Fruit fly (Drosophila melanogaster) whole organism, prepupa: ENCODE measurements around the gene Cad89D.

Experiments used
- CG10669 ChIP-seq: fragments of 200-800 bp; sonication (Bioruptor generic); optimal IDR thresholded peaks from 3 replicates; lab custom pipeline; 2018; ENCODE audit warnings: missing biosample characterization, mild to moderate bottlenecking, missing genetic modification characterization, moderate library complexity
- CG11294 ChIP-seq: fragments of 200-800 bp; sonication (Bioruptor generic); IDR thresholded peaks from 2 replicates; pipeline ENCODE4 v1.3.6; 2022; ENCODE audit warnings: missing biosample characterization, missing genetic modification characterization
- CG11762 ChIP-seq: fragments of 200-800 bp; sonication (Bioruptor generic); optimal IDR thresholded peaks from 3 replicates; lab custom pipeline; 2016; ENCODE audit warnings: missing biosample characterization, missing genetic modification characterization; ENCODE audit not compliant: insufficient read depth
- CG11902 ChIP-seq: fragments of 200-800 bp; sonication (Bioruptor generic); optimal IDR thresholded peaks from 3 replicates; lab custom pipeline; 2016; ENCODE audit warnings: missing biosample characterization, missing genetic modification characterization
- CG15336 ChIP-seq: fragments of 200-800 bp; sonication (Bioruptor generic); IDR thresholded peaks from 2 replicates; pipeline ENCODE4 v1.3.6; 2022; ENCODE audit warnings: missing biosample characterization, missing genetic modification characterization
- CG1621 ChIP-seq: fragments of 200-800 bp; sonication (Bioruptor generic); optimal IDR thresholded peaks from 3 replicates; lab custom pipeline; 2018; ENCODE audit warnings: missing biosample characterization, mild to moderate bottlenecking, missing genetic modification characterization
- CG16779 ChIP-seq: fragments of 200-800 bp; sonication (Bioruptor generic); optimal IDR thresholded peaks from 3 replicates; lab custom pipeline; 2017; ENCODE audit warnings: missing biosample characterization, mild to moderate bottlenecking, missing genetic modification characterization
- CG31627 ChIP-seq: fragments of 200-800 bp; sonication (Bioruptor generic); optimal IDR thresholded peaks from 3 replicates; lab custom pipeline; 2016; ENCODE audit warnings: missing biosample characterization, missing genetic modification characterization
- CG32006 ChIP-seq: fragments of 200-800 bp; sonication (Bioruptor generic); optimal IDR thresholded peaks from 3 replicates; lab custom pipeline; 2017; ENCODE audit warnings: missing biosample characterization, mild to moderate bottlenecking, missing genetic modification characterization
- CG34406 ChIP-seq: fragments of 200-800 bp; sonication (Bioruptor generic); optimal IDR thresholded peaks from 3 replicates; lab custom pipeline; 2016; ENCODE audit warnings: missing biosample characterization, missing genetic modification characterization
- CG3919 ChIP-seq: fragments of 200-800 bp; sonication (Bioruptor generic); optimal IDR thresholded peaks from 3 replicates; lab custom pipeline; 2016; ENCODE audit warnings: missing biosample characterization, missing genetic modification characterization
- CG4318 ChIP-seq: fragments of 200-800 bp; sonication (Bioruptor generic); optimal IDR thresholded peaks from 3 replicates; lab custom pipeline; 2017; ENCODE audit warnings: missing biosample characterization, mild to moderate bottlenecking, missing genetic modification characterization
- CG6163 ChIP-seq: fragments of 200-800 bp; sonication (Bioruptor generic); IDR thresholded peaks from 3 replicates; pipeline ENCODE4 v1.3.6; 2022; ENCODE audit warnings: missing biosample characterization, missing genetic modification characterization
- CG6808 ChIP-seq: fragments of 200-800 bp; sonication (Bioruptor generic); optimal IDR thresholded peaks from 3 replicates; lab custom pipeline; 2017; ENCODE audit warnings: missing biosample characterization, missing genetic modification characterization, mild to moderate bottlenecking, moderate library complexity, missing genetic modification reagents
- CG6854 ChIP-seq: fragments of 200-800 bp; sonication (Bioruptor generic); optimal IDR thresholded peaks from 2 replicates; lab custom pipeline; 2017; ENCODE audit warnings: missing biosample characterization, mild to moderate bottlenecking, missing genetic modification characterization
- CG7368 ChIP-seq: fragments of 200-800 bp; sonication (Bioruptor generic); optimal IDR thresholded peaks from 3 replicates; lab custom pipeline; 2016; ENCODE audit warnings: missing biosample characterization, missing genetic modification characterization
- CG8119 ChIP-seq: fragments of 200-800 bp; sonication (Bioruptor generic); IDR thresholded peaks from 3 replicates; pipeline ENCODE4 v1.3.6; 2022; ENCODE audit warnings: missing biosample characterization, missing genetic modification characterization
- CG8319 ChIP-seq: fragments of 200-800 bp; sonication (Bioruptor generic); optimal IDR thresholded peaks from 3 replicates; lab custom pipeline; 2016; ENCODE audit warnings: missing biosample characterization, missing genetic modification characterization
- CG8632 ChIP-seq: fragments of 200-800 bp; sonication (Bioruptor generic); optimal IDR thresholded peaks from 3 replicates; lab custom pipeline; 2016; ENCODE audit warnings: missing biosample characterization, missing genetic modification characterization
- CG9139 ChIP-seq: fragments of 200-800 bp; sonication (Bioruptor generic); optimal IDR thresholded peaks from 3 replicates; lab custom pipeline; 2017; ENCODE audit warnings: missing biosample characterization, mild to moderate bottlenecking, missing genetic modification characterization
- Eip75B ChIP-seq: fragments of 200-800 bp; sonication (Bioruptor generic); optimal IDR thresholded peaks from 3 replicates; lab custom pipeline; 2016; ENCODE audit warnings: missing biosample characterization, missing genetic modification characterization
- Eip93F ChIP-seq: fragments of 200-800 bp; sonication (Bioruptor generic); optimal IDR thresholded peaks from 2 replicates; lab custom pipeline; 2016; ENCODE audit warnings: missing biosample characterization, mild to moderate bottlenecking, missing genetic modification characterization
- Ets21C ChIP-seq: fragments of 200-800 bp; sonication (Bioruptor generic); optimal IDR thresholded peaks from 3 replicates; lab custom pipeline; 2016; ENCODE audit warnings: missing biosample characterization, missing genetic modification characterization
- Ets96B ChIP-seq: fragments of 200-800 bp; optimal IDR thresholded peaks from 2 replicates; lab custom pipeline; 2019; ENCODE audit warnings: missing biosample characterization, mild to moderate bottlenecking, missing genetic modification characterization, moderate library complexity
- Gug ChIP-seq: fragments of 200-800 bp; sonication (Bioruptor generic); IDR thresholded peaks from 2 replicates; pipeline ENCODE4 v1.3.6; 2022; ENCODE audit warnings: missing biosample characterization, missing genetic modification characterization
- Hr38 ChIP-seq: sonication (Bioruptor generic); optimal IDR thresholded peaks from 2 replicates; lab custom pipeline; 2016; ENCODE audit warnings: missing biosample characterization, missing genetic modification characterization
- Hr39 ChIP-seq: fragments of 200-800 bp; sonication (Bioruptor generic); optimal IDR thresholded peaks from 2 replicates; lab custom pipeline; 2016; ENCODE audit warnings: missing biosample characterization, missing genetic modification characterization
- Met ChIP-seq: fragments of 200-800 bp; sonication (Bioruptor generic); optimal IDR thresholded peaks from 3 replicates; lab custom pipeline; 2016; ENCODE audit warnings: missing biosample characterization, missing genetic modification characterization
- OdsH ChIP-seq: fragments of 200-800 bp; sonication (Bioruptor generic); optimal IDR thresholded peaks from 3 replicates; lab custom pipeline; 2016; ENCODE audit warnings: missing biosample characterization, missing genetic modification characterization
- Smox ChIP-seq: fragments of 200-800 bp; sonication (Bioruptor generic); optimal IDR thresholded peaks from 3 replicates; lab custom pipeline; 2016; ENCODE audit warnings: missing biosample characterization, missing genetic modification characterization
- Sox102F ChIP-seq: fragments of 200-800 bp; sonication (Bioruptor generic); optimal IDR thresholded peaks from 2 replicates; lab custom pipeline; 2016; ENCODE audit warnings: missing biosample characterization, mild to moderate bottlenecking, missing genetic modification characterization
- Sox14 ChIP-seq: fragments of 200-800 bp; sonication (Bioruptor generic); optimal IDR thresholded peaks from 3 replicates; lab custom pipeline; 2016; ENCODE audit warnings: missing biosample characterization, missing genetic modification characterization
- achi ChIP-seq: fragments of 200-800 bp; sonication (Bioruptor generic); optimal IDR thresholded peaks from 3 replicates; lab custom pipeline; 2016; ENCODE audit warnings: missing biosample characterization, missing genetic modification characterization
- acj6 ChIP-seq: fragments of 200-800 bp; sonication (Bioruptor generic); optimal IDR thresholded peaks from 3 replicates; lab custom pipeline; 2016; ENCODE audit warnings: missing biosample characterization, missing genetic modification characterization
- cyc ChIP-seq: fragments of 200-800 bp; sonication (Bioruptor generic); optimal IDR thresholded peaks from 3 replicates; lab custom pipeline; 2016; ENCODE audit warnings: missing biosample characterization, missing genetic modification characterization
- dac ChIP-seq: fragments of 200-800 bp; sonication (Bioruptor generic); optimal IDR thresholded peaks from 2 replicates; lab custom pipeline; 2017; ENCODE audit warnings: missing biosample characterization, mild to moderate bottlenecking, missing genetic modification characterization
- dsx ChIP-seq: fragments of 200-800 bp; optimal IDR thresholded peaks from 3 replicates; lab custom pipeline; 2019; ENCODE audit warnings: missing biosample characterization, mild to moderate bottlenecking, missing genetic modification characterization, moderate library complexity; ENCODE audit not compliant: poor library complexity, severe bottlenecking
- eg ChIP-seq: fragments of 200-800 bp; sonication (Bioruptor generic); IDR thresholded peaks from 3 replicates; pipeline ENCODE4 v1.3.6; 2022; ENCODE audit warnings: missing biosample characterization, missing genetic modification characterization
- esn ChIP-seq: fragments of 200-800 bp; sonication (Bioruptor generic); optimal IDR thresholded peaks from 2 replicates; lab custom pipeline; 2016; ENCODE audit warnings: missing biosample characterization, mild to moderate bottlenecking, missing genetic modification characterization, moderate library complexity
- fkh ChIP-seq: fragments of 200-800 bp; sonication (Bioruptor generic); optimal IDR thresholded peaks from 3 replicates; lab custom pipeline; 2017; ENCODE audit warnings: missing biosample characterization, mild to moderate bottlenecking, missing genetic modification characterization, moderate library complexity
- lz ChIP-seq: fragments of 200-800 bp; sonication (Bioruptor generic); optimal IDR thresholded peaks from 3 replicates; lab custom pipeline; 2016; ENCODE audit warnings: missing biosample characterization, missing genetic modification characterization
- net ChIP-seq: fragments of 200-800 bp; sonication (Bioruptor generic); optimal IDR thresholded peaks from 3 replicates; lab custom pipeline; 2016; ENCODE audit warnings: missing biosample characterization, missing genetic modification characterization
- pdm3 ChIP-seq: fragments of 200-800 bp; sonication (Bioruptor generic); optimal IDR thresholded peaks from 3 replicates; lab custom pipeline; 2016; ENCODE audit warnings: missing biosample characterization, missing genetic modification characterization
- salr ChIP-seq, 2 experiments: fragments of 200-800 bp; sonication (Bioruptor generic); optimal IDR thresholded peaks; 3 replicates each; lab custom pipeline; 2016 to 2018; ENCODE audit warnings: missing biosample characterization in 2 of 2, missing genetic modification characterization in 2 of 2, mild to moderate bottlenecking in 1 of 2
- spab ChIP-seq: fragments of 200-800 bp; sonication (Bioruptor generic); optimal IDR thresholded peaks from 2 replicates; lab custom pipeline; 2017; ENCODE audit warnings: missing biosample characterization, mild to moderate bottlenecking, missing genetic modification characterization, missing genetic modification reagents
- ss ChIP-seq, 2 experiments: fragments of 200-800 bp; sonication (Bioruptor generic); optimal IDR thresholded peaks; 2 replicates in 1 of 2; 3 replicates in 1 of 2; lab custom pipeline; 2017 to 2018; ENCODE audit warnings: mild to moderate bottlenecking in 2 of 2, missing biosample characterization in 2 of 2, missing genetic modification characterization in 2 of 2, moderate library complexity in 1 of 2
- svp ChIP-seq: fragments of 200-800 bp; sonication (Bioruptor generic); peaks from one replicate; lab custom pipeline; 2016; ENCODE audit warnings: missing biosample characterization, missing genetic modification characterization
- topi ChIP-seq: fragments of 200-800 bp; sonication (Bioruptor generic); optimal IDR thresholded peaks from 3 replicates; lab custom pipeline; 2016; ENCODE audit warnings: missing biosample characterization, missing genetic modification characterization
- vri ChIP-seq: fragments of 200-800 bp; sonication (Bioruptor generic); optimal IDR thresholded peaks from 3 replicates; lab custom pipeline; 2016; ENCODE audit warnings: missing biosample characterization, mild to moderate bottlenecking, missing genetic modification characterization

Gene Cad89D

dm6 chr3R:16525555-16525954 is 30.3 kb upstream of the Cad89D start:
- TF ChIP-seq Sox102F (no peak), eg (GFP tag; lab: Robert Waterston, UW) (no peak)

- peak; percentile 37; the same call in 1 of the 2 replicates for TF ChIP-seq Gug (GFP tag; lab: Robert Waterston, UW)
- TF ChIP-seq CG9139 = peak; percentile 29
- peak; percentile 53 for TF ChIP-seq pdm3 (GFP tag; lab: Kevin White, UChicago)
- TF ChIP-seq spab (GFP tag; lab: Kevin White, UChicago) = peak; percentile 35
- peak; percentile 33 for TF ChIP-seq dac
- TF ChIP-seq achi = peak; percentile 21
- no peak for TF ChIP-seq Met (GFP tag; lab: Kevin White, UChicago)
- TF ChIP-seq Ets21C (GFP tag; lab: Kevin White, UChicago) = no peak
- TF ChIP-seq eg (GFP tag; lab: Robert Waterston, UW) = 0 out of 3 replicates have a peak, but pooled peaks have one; percentile 34
- TF ChIP-seq CG16779 (tag; lab: Kevin White, UChicago) = no peak
- no peak for TF ChIP-seq Smox
- peak; percentile 37 to 43 for TF ChIP-seq salr (GFP tag; optimal IDR thresholded peaks at IDR 0.05; lab: Kevin White, UChicago)
- TF ChIP-seq CG6808 (GFP tag; lab: Kevin White, UChicago) = peak; percentile 35
- TF ChIP-seq ss (GFP tag; optimal IDR thresholded peaks at IDR 0.05; lab: Kevin White, UChicago) = peak in 1 of 2 experiments; percentile 14
- TF ChIP-seq CG4318 (GFP tag; lab: Kevin White, UChicago) = peak; percentile 75
- TF ChIP-seq CG11902 (GFP tag; lab: Kevin White, UChicago) = peak; percentile 32
- TF ChIP-seq Hr38 (GFP tag; lab: Kevin White, UChicago) = no peak
- no peak for TF ChIP-seq dsx
- no peak for TF ChIP-seq Eip75B (GFP tag; lab: Kevin White, UChicago)
- TF ChIP-seq vri (GFP tag; lab: Kevin White, UChicago) = no peak
- peak; percentile 35 for TF ChIP-seq acj6 (GFP tag; lab: Kevin White, UChicago)
- TF ChIP-seq net (GFP tag; lab: Kevin White, UChicago) = no peak
- TF ChIP-seq Eip93F (GFP tag; lab: Kevin White, UChicago) = no peak
- TF ChIP-seq CG11762 (GFP tag; lab: Kevin White, UChicago) = peak; percentile 17
- TF ChIP-seq CG8319 (GFP tag; lab: Kevin White, UChicago) = no peak
- peak; percentile 86 for TF ChIP-seq fkh
- no peak for TF ChIP-seq CG34406
- TF ChIP-seq Ets96B (tag; lab: Kevin White, UChicago) = peak; percentile 58
- TF ChIP-seq Sox102F = no peak
- TF ChIP-seq CG6854 (GFP tag; lab: Kevin White, UChicago) = no peak
- no peak for TF ChIP-seq CG8632 (GFP tag; lab: Kevin White, UChicago)
- TF ChIP-seq svp (GFP tag; lab: Kevin White, UChicago) = peak; percentile 54
- TF ChIP-seq CG6163 (GFP tag; lab: Robert Waterston, UW) = 0 out of 3 replicates have a peak, but pooled peaks have one; percentile 65
- TF ChIP-seq topi (GFP tag; lab: Kevin White, UChicago) = no peak
- no peak for TF ChIP-seq Hr39 (GFP tag; lab: Kevin White, UChicago)
- TF ChIP-seq lz (GFP tag; lab: Kevin White, UChicago) = no peak
- TF ChIP-seq CG7368 = peak; percentile 42
- TF ChIP-seq CG31627 (GFP tag; lab: Kevin White, UChicago) = no peak
- peak; percentile 47 for TF ChIP-seq CG3919 (GFP tag; lab: Kevin White, UChicago)
- peak; percentile 54 for TF ChIP-seq Sox14 (GFP tag; lab: Kevin White, UChicago)
- TF ChIP-seq CG32006 (GFP tag; lab: Kevin White, UChicago) = peak; percentile 73
- TF ChIP-seq CG11294 = peak; percentile 34; the same call in 1 of the 2 replicates
- TF ChIP-seq CG8119 (GFP tag; lab: Robert Waterston, UW) = no peak
- no peak for TF ChIP-seq cyc (GFP tag; lab: Kevin White, UChicago)
- peak; percentile 53 for TF ChIP-seq CG10669
- peak; percentile 41 for TF ChIP-seq CG1621 (tag; lab: Kevin White, UChicago)
- TF ChIP-seq esn (GFP tag; lab: Kevin White, UChicago) = no peak
- TF ChIP-seq OdsH = peak; percentile 39
- TF ChIP-seq CG15336 (GFP tag; lab: Robert Waterston, UW) = peak; percentile 20; the same call in 1 of the 2 replicates
Measured at dm6 chr3R:16524593-16525111, 29.4 kb upstream of the Cad89D start.
